Worm (Caenorhabditis elegans) whole organism, L4 larva: ENCODE measurements around the gene F57A8.7.

Source experiments
- D1046.2 ChIP-seq: fragments of 200-800 bp; sonication (Bioruptor generic); IDR thresholded peaks from 2 replicates; pipeline ENCODE4 v1.3.6; 2022; ENCODE audit warnings: missing genetic modification characterization, missing compliant biosample characterization
- F10B5.3 ChIP-seq: sonication (generic microtip); optimal IDR thresholded peaks from 2 replicates; lab custom pipeline; 2016; ENCODE audit warnings: mild to moderate bottlenecking, missing genetic modification characterization, missing compliant biosample characterization
- F26F4.8 ChIP-seq: fragments of 200-800 bp; sonication (Bioruptor generic); conservative IDR thresholded peaks from 2 replicates; pipeline ENCODE4 v1.3.6; 2022; ENCODE audit warnings: missing genetic modification characterization, missing compliant biosample characterization
- F37D6.2 ChIP-seq: sonication (generic microtip); optimal IDR thresholded peaks from 2 replicates; lab custom pipeline; 2016; ENCODE audit warnings: mild to moderate bottlenecking, missing genetic modification characterization, missing compliant biosample characterization
- F44E2.7 ChIP-seq: fragments of 200-800 bp; sonication (Bioruptor generic); IDR thresholded peaks from 2 replicates; pipeline ENCODE4 v2.1.2; 2022; ENCODE audit warnings: missing genetic modification characterization, missing compliant biosample characterization
- Y5F2A.4 ChIP-seq: fragments of 200-800 bp; sonication (Bioruptor generic); optimal IDR thresholded peaks from 2 replicates; lab custom pipeline; 2018; ENCODE audit warnings: mild to moderate bottlenecking, missing genetic modification characterization, missing compliant biosample characterization
- aly-2 ChIP-seq: sonication (generic microtip); optimal IDR thresholded peaks from 2 replicates; lab custom pipeline; 2018; ENCODE audit warnings: missing biosample characterization, missing genetic modification characterization
- attf-4 ChIP-seq: sonication (generic microtip); optimal IDR thresholded peaks from 3 replicates; lab custom pipeline; 2017; ENCODE audit warnings: missing biosample characterization, missing genetic modification characterization
- ces-1 ChIP-seq: fragments of 150-350 bp; sonication (generic microtip); optimal IDR thresholded peaks from 4 replicates; lab custom pipeline; 2014; ENCODE audit warnings: missing biosample characterization, missing genetic modification reagents, missing genetic modification characterization
- dpl-1 ChIP-seq: fragments of 150-350 bp; optimal IDR thresholded peaks from 2 replicates; lab custom pipeline; 2014; ENCODE audit warnings: missing biosample characterization, missing genetic modification reagents, missing genetic modification characterization
- duxl-1 ChIP-seq: sonication (generic microtip); optimal IDR thresholded peaks from 2 replicates; lab custom pipeline; 2016; ENCODE audit warnings: mild to moderate bottlenecking, missing genetic modification characterization, moderate library complexity, missing compliant biosample characterization; ENCODE audit not compliant: poor library complexity
- egl-27 ChIP-seq: sonication (generic microtip); optimal IDR thresholded peaks from 3 replicates; lab custom pipeline; 2017; ENCODE audit warnings: missing biosample characterization, missing genetic modification reagents, missing genetic modification characterization
- egl-43 ChIP-seq: fragments of 200-800 bp; sonication (Bioruptor generic); IDR thresholded peaks from 2 replicates; pipeline ENCODE4 v1.3.6; 2022; ENCODE audit warnings: missing genetic modification reagents, missing genetic modification characterization, missing compliant biosample characterization
- lim-7 ChIP-seq: fragments of 200-800 bp; sonication (Bioruptor generic); IDR thresholded peaks from 2 replicates; pipeline ENCODE4 v1.3.6; 2022; ENCODE audit warnings: missing genetic modification characterization, missing compliant biosample characterization
- lin-1 ChIP-seq: fragments of 200-800 bp; sonication (Bioruptor generic); IDR thresholded peaks from 2 replicates; pipeline ENCODE4 v1.3.6; 2022; ENCODE audit warnings: missing genetic modification reagents, missing genetic modification characterization, missing compliant biosample characterization
- lin-39 ChIP-seq: fragments of 150-350 bp; optimal IDR thresholded peaks from 2 replicates; lab custom pipeline; 2014; ENCODE audit warnings: missing biosample characterization, missing genetic modification reagents, missing genetic modification characterization
- nhr-10 ChIP-seq: fragments of 150-350 bp; optimal IDR thresholded peaks from 2 replicates; lab custom pipeline; 2014; ENCODE audit warnings: missing biosample characterization, missing genetic modification characterization
- nhr-11 ChIP-seq: fragments of 150-350 bp; optimal IDR thresholded peaks from 2 replicates; lab custom pipeline; 2014; ENCODE audit warnings: missing biosample characterization, missing genetic modification characterization
- nhr-237 ChIP-seq: sonication (generic microtip); optimal IDR thresholded peaks from 2 replicates; lab custom pipeline; 2017; ENCODE audit warnings: missing biosample characterization, missing genetic modification characterization
- nhr-28 ChIP-seq: fragments of 150-350 bp; optimal IDR thresholded peaks from 2 replicates; lab custom pipeline; 2014; ENCODE audit warnings: missing biosample characterization, missing genetic modification characterization
- nhr-77 ChIP-seq: fragments of 150-350 bp; optimal IDR thresholded peaks from 2 replicates; lab custom pipeline; 2014; ENCODE audit warnings: missing biosample characterization, missing genetic modification characterization
- pqm-1 ChIP-seq: sonication (generic microtip); optimal IDR thresholded peaks from 2 replicates; lab custom pipeline; 2017; ENCODE audit warnings: missing biosample characterization, missing genetic modification characterization
- sdz-12 ChIP-seq: fragments of 200-800 bp; sonication (Bioruptor generic); optimal IDR thresholded peaks from 2 replicates; lab custom pipeline; 2018; ENCODE audit warnings: mild to moderate bottlenecking, missing genetic modification characterization, missing compliant biosample characterization
- set-16 ChIP-seq: fragments of 200-800 bp; sonication (Bioruptor generic); IDR thresholded peaks from 2 replicates; pipeline ENCODE4 v1.3.6; 2022; ENCODE audit warnings: missing genetic modification reagents, missing genetic modification characterization, missing compliant biosample characterization
- skn-1 ChIP-seq: fragments of 150-350 bp; optimal IDR thresholded peaks from 2 replicates; lab custom pipeline; 2014; ENCODE audit warnings: missing biosample characterization, missing genetic modification characterization
- snpc-1.2 ChIP-seq: fragments of 200-800 bp; sonication (Bioruptor generic); IDR thresholded peaks from 2 replicates; pipeline ENCODE4 v1.3.6; 2022; ENCODE audit warnings: missing genetic modification reagents, missing genetic modification characterization, missing compliant biosample characterization
- unc-62 ChIP-seq, 3 experiments: fragments of 150-350 bp in 1 of 3; sonication (generic microtip); optimal IDR thresholded peaks in 2 of 3; peaks in 1 of 3; 1 replicate in 1 of 3; 2 replicates in 2 of 3; lab custom pipeline; 2014 to 2017; ENCODE audit warnings: missing biosample characterization in 3 of 3, missing genetic modification characterization in 3 of 3, missing genetic modification reagents in 3 of 3, missing genotype in 1 of 3
- ztf-7 ChIP-seq: fragments of 150-350 bp; optimal IDR thresholded peaks from 2 replicates; lab custom pipeline; 2014; ENCODE audit warnings: missing biosample characterization, missing genetic modification characterization

The F57A8.7 gene

DNA sequence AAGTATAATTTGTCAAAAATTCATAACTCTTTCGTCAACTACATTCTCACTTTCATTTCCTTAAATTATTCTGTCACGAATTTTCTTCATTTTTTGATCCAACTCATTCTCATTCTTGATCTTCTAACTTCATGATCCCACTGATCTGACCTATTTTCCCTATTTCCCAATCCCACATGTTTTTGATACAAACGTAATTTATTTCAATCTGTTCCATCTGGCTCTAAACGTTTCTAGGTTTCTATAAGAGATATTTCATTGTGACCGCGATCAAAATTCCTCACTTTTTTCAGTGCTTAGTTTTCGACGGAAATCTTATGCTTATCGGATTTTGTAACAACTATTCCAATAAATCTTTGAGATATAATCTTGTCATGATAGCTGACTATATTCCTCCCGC is 9.9 kb upstream of the F57A8.7 start:
- peak in 1 of 2 experiments; percentile 4 for TF ChIP-seq unc-62 (GFP tag; optimal IDR thresholded peaks at IDR 0.05 in 1 of 2; lab: Kevin White, UChicago)
- no peak for TF ChIP-seq unc-62 (tag; optimal IDR thresholded peaks at IDR 0.05; lab: Kevin White, UChicago)
- no peak for TF ChIP-seq dpl-1 (GFP tag; lab: Kevin White, UChicago)
- TF ChIP-seq nhr-10 (tag; lab: Kevin White, UChicago): no peak

DNA sequence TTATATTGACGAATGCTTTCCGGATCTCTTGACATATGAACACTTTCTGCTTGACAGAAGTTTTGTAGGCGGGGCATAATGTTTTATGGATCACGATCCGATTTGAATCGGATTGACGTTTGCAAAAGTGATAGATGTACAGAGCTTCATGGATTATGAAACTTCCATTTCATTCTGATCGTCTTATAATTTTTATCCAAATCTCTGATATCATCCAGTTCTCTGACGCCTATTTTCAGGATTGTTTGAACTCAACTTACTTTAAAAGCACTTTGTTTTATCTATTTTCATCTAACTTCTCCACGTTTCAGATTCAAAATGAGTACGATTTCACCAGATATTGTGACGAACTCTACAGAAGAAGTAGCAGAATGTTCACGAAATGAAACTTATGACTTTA is 8.8 kb upstream of the F57A8.7 start, which contains the start of gene npr-39:
Gene npr-39 (plus strand): TSS at position 301 of the 400 bp plus-strand sequence.
- no peak for TF ChIP-seq ces-1 (GFP tag; lab: Kevin White, UChicago)
- TF ChIP-seq egl-27 (tag; lab: Kevin White, UChicago): no peak
- TF ChIP-seq lin-39 (tag; lab: Kevin White, UChicago): no peak
- no peak for TF ChIP-seq snpc-1.2
- TF ChIP-seq, all 104 proteins: peak for 0

ce11 chrV:10070541-10070940 is 5.0 kb upstream of the F57A8.7 start, which contains the start of gene nhr-192:
nhr-192 (minus strand) TSS chrV:10070641.
- TF ChIP-seq unc-62 (GFP tag; optimal IDR thresholded peaks at IDR 0.05 in 1 of 2; lab: Kevin White, UChicago) (peak in 1 of 2 experiments; percentile 58), unc-62 (tag; optimal IDR thresholded peaks at IDR 0.05; lab: Kevin White, UChicago) (no peak), aly-2 (no peak), F10B5.3 (tag; lab: Kevin White, UChicago) (no peak)

DNA sequence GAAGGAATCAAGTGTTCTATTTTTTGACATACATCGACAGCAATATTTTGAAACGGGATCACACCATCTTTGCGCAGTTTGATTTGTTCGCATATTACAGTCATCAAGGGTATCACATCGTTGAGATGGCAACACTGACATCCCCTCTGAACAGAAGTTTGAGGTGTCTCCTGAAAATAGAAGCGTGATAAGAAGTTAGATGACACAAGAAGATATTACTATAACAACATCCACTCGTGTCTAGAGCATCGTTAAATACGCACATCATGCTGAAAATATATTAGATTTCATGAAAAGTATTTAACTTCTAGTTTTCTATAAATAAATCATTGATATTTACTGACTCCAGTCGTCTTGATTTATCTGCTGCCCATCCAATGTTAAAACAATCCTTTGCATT is 2.8 kb upstream of the F57A8.7 start:
- TF ChIP-seq unc-62 (GFP tag; optimal IDR thresholded peaks at IDR 0.05 in 1 of 2; lab: Kevin White, UChicago) (peak in 1 of 2 experiments; percentile 91), unc-62 (tag; optimal IDR thresholded peaks at IDR 0.05; lab: Kevin White, UChicago) (no peak), nhr-11 (no peak)

ce11 chrV:10073793-10074192 is 1.7 kb upstream of the F57A8.7 start, which contains the start of gene F57A8.6:
F57A8.6 (minus strand) TSS chrV:10073893.
- TF ChIP-seq F37D6.2: no peak
- TF ChIP-seq F26F4.8 (GFP tag; lab: Robert Waterston, UW): no peak
- TF ChIP-seq skn-1 (tag; lab: Kevin White, UChicago): no peak
- no peak for TF ChIP-seq set-16 (GFP tag; lab: Robert Waterston, UW)
- TF ChIP-seq F44E2.7 (GFP tag; lab: Robert Waterston, UW): no peak
- no peak for TF ChIP-seq Y5F2A.4
- no peak for TF ChIP-seq sdz-12
- TF ChIP-seq, all 104 proteins: peak for 0

ce11 chrV:10078244-10078643 is 2.7 kb downstream of the F57A8.7 start, which contains the start of gene R04B5.1:
R04B5.1 (minus strand) TSS chrV:10078344.
- TF ChIP-seq egl-43: no peak
- no peak for TF ChIP-seq lim-7
- TF ChIP-seq duxl-1 (tag; lab: Kevin White, UChicago): no peak
- no peak for TF ChIP-seq D1046.2 (GFP tag; lab: Robert Waterston, UW)
- no peak for TF ChIP-seq pqm-1 (tag; lab: Kevin White, UChicago)
- no peak for TF ChIP-seq attf-4 (tag; lab: Kevin White, UChicago)
- TF ChIP-seq F10B5.3 (tag; lab: Kevin White, UChicago): no peak

DNA sequence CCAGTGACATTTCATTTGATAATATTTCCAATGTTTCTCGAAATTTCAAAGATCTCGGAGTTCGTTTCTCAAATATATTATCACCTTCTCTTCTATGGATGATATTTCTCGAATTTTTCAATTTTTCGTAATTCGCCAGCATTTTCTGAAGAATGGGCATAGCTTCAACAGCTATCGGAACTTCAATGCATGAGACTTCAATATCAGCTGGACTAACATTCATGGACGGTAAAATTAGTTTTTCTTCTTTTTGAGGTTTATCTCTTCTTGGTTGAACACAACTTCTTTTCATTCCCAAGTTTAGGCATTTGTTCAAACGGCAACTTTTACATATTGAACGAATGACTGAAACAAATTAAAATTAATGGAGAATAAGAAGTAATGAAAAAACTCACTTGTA is 5.4 kb downstream of the F57A8.7 start:
- peak in 1 of 2 experiments; percentile 94 for TF ChIP-seq unc-62 (GFP tag; optimal IDR thresholded peaks at IDR 0.05 in 1 of 2; lab: Kevin White, UChicago)
- TF ChIP-seq unc-62 (tag; optimal IDR thresholded peaks at IDR 0.05; lab: Kevin White, UChicago): no peak
- no peak for TF ChIP-seq nhr-237

ce11 chrV:10081636-10082035 is 6.1 kb downstream of the F57A8.7 start, which contains the start of gene nhr-205:
nhr-205 (minus strand) TSS chrV:10081776.
- TF ChIP-seq lin-1 (GFP tag; lab: Robert Waterston, UW): no peak
- TF ChIP-seq ztf-7: no peak
- peak; percentile 89 for TF ChIP-seq nhr-28
- TF ChIP-seq nhr-77: peak; percentile 89
